Worm (Caenorhabditis elegans) whole organism, late embryonic: Measurements from ENCODE around the gene his-8.

Experiments
- F13H6.1 ChIP-seq: sonication (generic microtip); optimal IDR thresholded peaks from 2 replicates; lab custom pipeline; 2016; ENCODE audit warnings: missing genetic modification characterization, missing compliant biosample characterization
- K02D7.2 ChIP-seq: sonication (generic microtip); optimal IDR thresholded peaks from 2 replicates; lab custom pipeline; 2017; ENCODE audit warnings: mild to moderate bottlenecking, missing genetic modification characterization, missing compliant biosample characterization
- T23F11.4 ChIP-seq: fragments of 200-800 bp; sonication (Bioruptor generic); optimal IDR thresholded peaks from 2 replicates; lab custom pipeline; 2018; ENCODE audit warnings: mild to moderate bottlenecking, missing genetic modification characterization, missing compliant biosample characterization
- ahr-1 ChIP-seq: sonication (generic microtip); optimal IDR thresholded peaks from 2 replicates; lab custom pipeline; 2016; ENCODE audit warnings: missing genetic modification characterization, missing compliant biosample characterization
- ama-1 ChIP-seq: fragments of 150-350 bp; optimal IDR thresholded peaks from 2 replicates; lab custom pipeline; 2014
- ceh-19 ChIP-seq: fragments of 200-800 bp; sonication (Bioruptor generic); optimal IDR thresholded peaks from 2 replicates; lab custom pipeline; 2018; ENCODE audit warnings: mild to moderate bottlenecking, missing genetic modification characterization, missing compliant biosample characterization
- ceh-30 ChIP-seq: fragments of 150-350 bp; optimal IDR thresholded peaks from 2 replicates; lab custom pipeline; 2014; ENCODE audit warnings: missing biosample characterization, missing genetic modification characterization
- ceh-34 ChIP-seq: sonication (generic microtip); optimal IDR thresholded peaks from 2 replicates; lab custom pipeline; 2016; ENCODE audit warnings: mild to moderate bottlenecking, missing genetic modification characterization, missing compliant biosample characterization
- ceh-45 ChIP-seq: fragments of 200-800 bp; sonication (Bioruptor generic); IDR thresholded peaks from 2 replicates; pipeline ENCODE4 v1.3.6; 2022; ENCODE audit warnings: missing genetic modification reagents, missing genetic modification characterization, missing compliant biosample characterization
- ceh-48 ChIP-seq: sonication (generic microtip); optimal IDR thresholded peaks from 2 replicates; lab custom pipeline; 2016; ENCODE audit warnings: missing genetic modification characterization, inconsistent platforms, missing compliant biosample characterization
- ceh-6 ChIP-seq: fragments of 200-800 bp; sonication (Bioruptor generic); optimal IDR thresholded peaks from 2 replicates; lab custom pipeline; 2018; ENCODE audit warnings: mild to moderate bottlenecking, missing genetic modification characterization, missing compliant biosample characterization
- ceh-9 ChIP-seq: sonication (generic microtip); optimal IDR thresholded peaks from 2 replicates; lab custom pipeline; 2016; ENCODE audit warnings: mild to moderate bottlenecking, missing genetic modification characterization, inconsistent platforms, missing compliant biosample characterization
- che-1 ChIP-seq: sonication (generic microtip); optimal IDR thresholded peaks from 2 replicates; lab custom pipeline; 2016; ENCODE audit warnings: mild to moderate bottlenecking, missing genetic modification characterization, missing compliant biosample characterization
- dve-1 ChIP-seq: sonication (generic microtip); optimal IDR thresholded peaks from 2 replicates; lab custom pipeline; 2017; ENCODE audit warnings: antibody characterized with exemption, mild to moderate bottlenecking, missing genetic modification characterization, missing compliant biosample characterization
- elt-2 ChIP-seq: sonication (generic microtip); optimal IDR thresholded peaks from 2 replicates; lab custom pipeline; 2016; ENCODE audit warnings: missing genetic modification reagents, missing genetic modification characterization, missing compliant biosample characterization
- elt-4 ChIP-seq: sonication (generic microtip); optimal IDR thresholded peaks from 2 replicates; lab custom pipeline; 2016; ENCODE audit warnings: missing genetic modification characterization, missing compliant biosample characterization
- ets-4 ChIP-seq: sonication (generic microtip); optimal IDR thresholded peaks from 2 replicates; lab custom pipeline; 2016; ENCODE audit warnings: missing genetic modification characterization, missing compliant biosample characterization
- fkh-6 ChIP-seq: sonication (generic microtip); optimal IDR thresholded peaks from 2 replicates; lab custom pipeline; 2016; ENCODE audit warnings: missing genetic modification characterization, missing compliant biosample characterization
- gmeb-2 ChIP-seq: sonication (generic microtip); optimal IDR thresholded peaks from 2 replicates; lab custom pipeline; 2016; ENCODE audit warnings: missing genetic modification characterization, inconsistent platforms, missing compliant biosample characterization
- hlh-13 ChIP-seq: fragments of 200-800 bp; sonication (Bioruptor generic); optimal IDR thresholded peaks from 2 replicates; lab custom pipeline; 2018; ENCODE audit warnings: mild to moderate bottlenecking, missing genetic modification characterization, missing compliant biosample characterization
- hlh-6 ChIP-seq: sonication (generic microtip); optimal IDR thresholded peaks from 2 replicates; lab custom pipeline; 2016; ENCODE audit warnings: missing genotype, missing genetic modification characterization, missing compliant biosample characterization
- lim-6 ChIP-seq: sonication (generic microtip); optimal IDR thresholded peaks from 2 replicates; lab custom pipeline; 2016; ENCODE audit warnings: missing genetic modification characterization, missing compliant biosample characterization
- lin-11 ChIP-seq: fragments of 200-800 bp; sonication (Bioruptor generic); optimal IDR thresholded peaks from 2 replicates; lab custom pipeline; 2018; ENCODE audit warnings: mild to moderate bottlenecking, missing genetic modification characterization, missing compliant biosample characterization
- madf-2 ChIP-seq: sonication (generic microtip); optimal IDR thresholded peaks from 2 replicates; lab custom pipeline; 2017; ENCODE audit warnings: missing genetic modification characterization, missing compliant biosample characterization
- nhr-11 ChIP-seq: fragments of 150-350 bp; optimal IDR thresholded peaks from 2 replicates; lab custom pipeline; 2014; ENCODE audit warnings: missing biosample characterization, missing genetic modification characterization
- nhr-232 ChIP-seq: sonication (generic microtip); optimal IDR thresholded peaks from 2 replicates; lab custom pipeline; 2016; ENCODE audit warnings: missing genetic modification characterization, missing compliant biosample characterization
- npax-4 ChIP-seq: sonication (generic microtip); optimal IDR thresholded peaks from 2 replicates; lab custom pipeline; 2016; ENCODE audit warnings: missing genetic modification characterization, missing compliant biosample characterization
- odd-2 ChIP-seq: sonication (generic microtip); optimal IDR thresholded peaks from 2 replicates; lab custom pipeline; 2017; ENCODE audit warnings: antibody characterized with exemption, mild to moderate bottlenecking, missing genetic modification characterization, missing compliant biosample characterization
- pha-2 ChIP-seq: sonication (generic microtip); optimal IDR thresholded peaks from 2 replicates; lab custom pipeline; 2017; ENCODE audit warnings: mild to moderate bottlenecking, missing genetic modification characterization, missing compliant biosample characterization
- pha-4 ChIP-seq: fragments of 150-350 bp; optimal IDR thresholded peaks from 2 replicates; lab custom pipeline; 2018; ENCODE audit warnings: missing biosample characterization, missing genetic modification reagents, missing genetic modification characterization
- pros-1 ChIP-seq: fragments of 150-350 bp; optimal IDR thresholded peaks from 2 replicates; lab custom pipeline; 2014; ENCODE audit warnings: missing biosample characterization, missing genetic modification reagents, missing genetic modification characterization
- sdc-2 ChIP-seq: sonication (generic microtip); optimal IDR thresholded peaks from 2 replicates; lab custom pipeline; 2016; ENCODE audit warnings: missing genotype, missing genetic modification characterization, missing compliant biosample characterization
- sox-4 ChIP-seq: sonication (generic microtip); optimal IDR thresholded peaks from 2 replicates; lab custom pipeline; 2017; ENCODE audit warnings: mild to moderate bottlenecking, missing genetic modification characterization, inconsistent platforms, missing compliant biosample characterization
- syd-9 ChIP-seq: sonication (generic microtip); optimal IDR thresholded peaks from 2 replicates; lab custom pipeline; 2016; ENCODE audit warnings: mild to moderate bottlenecking, missing genetic modification characterization, moderate library complexity, missing compliant biosample characterization
- tbx-7 ChIP-seq: sonication (generic microtip); optimal IDR thresholded peaks from 2 replicates; lab custom pipeline; 2016; ENCODE audit warnings: missing genotype, missing genetic modification characterization, missing compliant biosample characterization
- ttx-3 ChIP-seq: sonication (generic microtip); optimal IDR thresholded peaks from 2 replicates; lab custom pipeline; 2016; ENCODE audit warnings: missing genetic modification reagents, missing genetic modification characterization, missing compliant biosample characterization
- unc-3 ChIP-seq, 2 experiments: fragments of 200-800 bp in 1 of 2; sonication (Bioruptor generic) in 1 of 2; sonication (generic microtip) in 1 of 2; conservative IDR thresholded peaks in 1 of 2; optimal IDR thresholded peaks in 1 of 2; 2 replicates each; pipeline versions ENCODE4 v1.3.6 to Lab custom; 2016 to 2022; ENCODE audit warnings: missing compliant biosample characterization in 2 of 2, missing genetic modification characterization in 2 of 2, missing genetic modification reagents in 1 of 2
- unc-42 ChIP-seq: sonication (generic microtip); optimal IDR thresholded peaks from 2 replicates; lab custom pipeline; 2016; ENCODE audit warnings: missing genotype, missing genetic modification characterization, missing compliant biosample characterization
- unc-86 ChIP-seq: sonication (generic microtip); optimal IDR thresholded peaks from 2 replicates; lab custom pipeline; 2016; ENCODE audit warnings: missing genetic modification characterization, missing compliant biosample characterization
- zip-5 ChIP-seq: sonication (generic microtip); optimal IDR thresholded peaks from 2 replicates; lab custom pipeline; 2016; ENCODE audit warnings: missing genetic modification characterization, missing compliant biosample characterization
- ztf-16 ChIP-seq: sonication (generic microtip); optimal IDR thresholded peaks from 2 replicates; lab custom pipeline; 2017; ENCODE audit warnings: missing genetic modification characterization, missing compliant biosample characterization

The his-8 gene

DNA sequence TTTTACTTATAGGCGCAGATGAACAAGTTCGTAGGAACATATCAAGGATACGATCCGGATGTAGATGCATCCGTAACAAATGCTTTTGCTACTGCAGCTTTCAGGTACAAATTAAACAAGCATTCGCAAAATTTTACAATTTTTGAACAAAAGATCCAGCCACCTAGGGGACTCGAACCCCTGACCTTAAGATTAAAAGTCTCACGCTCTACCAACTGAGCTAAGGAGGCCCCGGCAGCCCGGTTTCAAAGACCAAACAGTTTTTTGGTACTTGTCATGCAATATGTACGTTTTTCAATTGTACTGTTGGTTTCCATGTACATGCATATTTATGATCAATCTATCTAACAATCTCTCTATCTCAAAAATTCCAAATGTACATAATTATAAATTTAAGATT lies 33.5 kb downstream of the his-8 start:
- no peak for TF ChIP-seq fkh-6 (tag; lab: Kevin White, UChicago)
- no peak for TF ChIP-seq elt-2 (tag; lab: Kevin White, UChicago)
- TF ChIP-seq T23F11.4: no peak
- no peak for TF ChIP-seq F13H6.1 (tag; lab: Kevin White, UChicago)
- TF ChIP-seq ceh-9 (tag; lab: Kevin White, UChicago): no peak
- TF ChIP-seq ets-4 (tag; lab: Kevin White, UChicago): no peak
- no peak for TF ChIP-seq nhr-232 (tag; lab: Kevin White, UChicago)
- no peak for TF ChIP-seq hlh-6 (tag; lab: Kevin White, UChicago)
- no peak for TF ChIP-seq gmeb-2 (tag; lab: Kevin White, UChicago)

DNA sequence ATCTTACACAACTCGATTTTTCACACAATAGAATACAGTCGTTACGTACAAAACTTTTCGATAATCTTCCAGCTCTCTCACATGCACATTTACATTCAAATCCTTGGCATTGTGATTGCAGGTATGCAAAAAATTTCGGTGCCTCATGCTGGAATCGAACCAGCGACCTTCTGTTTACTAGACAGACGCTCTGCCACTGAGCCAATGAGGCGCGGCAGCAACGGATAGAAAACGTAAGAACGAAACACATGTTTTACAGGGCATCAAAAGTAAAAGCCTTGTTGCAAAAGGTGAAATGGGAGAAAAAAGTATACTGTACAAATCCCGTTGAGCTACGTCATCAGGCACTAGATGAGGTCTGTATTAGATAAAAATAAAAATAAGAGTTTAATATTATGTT lies 36.9 kb downstream of the his-8 start:
- no peak for TF ChIP-seq unc-42 (tag; lab: Kevin White, UChicago)
- no peak for TF ChIP-seq ceh-30 (tag; lab: Kevin White, UChicago)
- no peak for TF ChIP-seq lim-6 (tag; lab: Kevin White, UChicago)
- no peak for TF ChIP-seq che-1 (tag; lab: Kevin White, UChicago)
- TF ChIP-seq odd-2 (tag; lab: Kevin White, UChicago): no peak
- TF ChIP-seq F13H6.1 (tag; lab: Kevin White, UChicago): no peak
- no peak for TF ChIP-seq syd-9 (tag; lab: Kevin White, UChicago)
- no peak for TF ChIP-seq ceh-19 (GFP tag; lab: Kevin White, UChicago)
- no peak for TF ChIP-seq pha-4 (tag; lab: Kevin White, UChicago)
- no peak for TF ChIP-seq hlh-6 (tag; lab: Kevin White, UChicago)
- no peak for TF ChIP-seq zip-5
- no peak for TF ChIP-seq elt-4 (tag; lab: Kevin White, UChicago)
- no peak for TF ChIP-seq ceh-6 (GFP tag; lab: Kevin White, UChicago)
- TF ChIP-seq elt-2 (tag; lab: Kevin White, UChicago): no peak
- no peak for TF ChIP-seq dve-1 (tag; lab: Kevin White, UChicago)
- TF ChIP-seq T23F11.4: no peak
- TF ChIP-seq pros-1 (tag; lab: Kevin White, UChicago): no peak
- TF ChIP-seq unc-86 (tag; lab: Kevin White, UChicago): no peak

DNA sequence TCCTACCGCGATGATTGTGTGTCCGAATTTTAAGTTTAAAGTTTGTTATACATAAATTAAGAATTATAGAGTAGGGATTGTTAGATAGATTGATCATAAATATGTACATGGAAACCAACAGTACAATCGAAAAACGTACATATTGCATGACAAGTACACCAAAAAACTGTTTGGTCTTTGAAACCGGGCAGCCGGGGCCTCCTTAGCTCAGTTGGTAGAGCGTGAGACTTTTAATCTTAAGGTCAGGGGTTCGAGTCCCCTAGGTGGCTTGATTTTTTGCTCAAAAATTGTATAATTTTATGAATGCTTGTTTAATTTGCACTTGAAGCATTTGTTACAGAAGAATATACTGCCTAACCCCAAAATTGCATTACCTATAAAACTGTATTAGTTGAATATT lies 37.8 kb downstream of the his-8 start:
- TF ChIP-seq F13H6.1 (tag; lab: Kevin White, UChicago): no peak
- TF ChIP-seq pha-4 (tag; lab: Kevin White, UChicago): no peak
- no peak for TF ChIP-seq zip-5
- no peak for TF ChIP-seq madf-2
- TF ChIP-seq hlh-13 (GFP tag; lab: Kevin White, UChicago): no peak
- TF ChIP-seq lin-11 (tag; lab: Kevin White, UChicago): no peak
- no peak for TF ChIP-seq ahr-1
- TF ChIP-seq fkh-6 (tag; lab: Kevin White, UChicago): no peak
- no peak for TF ChIP-seq nhr-232 (tag; lab: Kevin White, UChicago)
- TF ChIP-seq gmeb-2 (tag; lab: Kevin White, UChicago): no peak
- TF ChIP-seq ceh-19 (GFP tag; lab: Kevin White, UChicago): no peak
- no peak for TF ChIP-seq pros-1 (tag; lab: Kevin White, UChicago)
- TF ChIP-seq K02D7.2: no peak
- no peak for TF ChIP-seq dve-1 (tag; lab: Kevin White, UChicago)
- TF ChIP-seq ztf-16: no peak
- TF ChIP-seq elt-2 (tag; lab: Kevin White, UChicago): no peak
- no peak for TF ChIP-seq ceh-48
- TF ChIP-seq, all 69 proteins: peak for 0

DNA sequence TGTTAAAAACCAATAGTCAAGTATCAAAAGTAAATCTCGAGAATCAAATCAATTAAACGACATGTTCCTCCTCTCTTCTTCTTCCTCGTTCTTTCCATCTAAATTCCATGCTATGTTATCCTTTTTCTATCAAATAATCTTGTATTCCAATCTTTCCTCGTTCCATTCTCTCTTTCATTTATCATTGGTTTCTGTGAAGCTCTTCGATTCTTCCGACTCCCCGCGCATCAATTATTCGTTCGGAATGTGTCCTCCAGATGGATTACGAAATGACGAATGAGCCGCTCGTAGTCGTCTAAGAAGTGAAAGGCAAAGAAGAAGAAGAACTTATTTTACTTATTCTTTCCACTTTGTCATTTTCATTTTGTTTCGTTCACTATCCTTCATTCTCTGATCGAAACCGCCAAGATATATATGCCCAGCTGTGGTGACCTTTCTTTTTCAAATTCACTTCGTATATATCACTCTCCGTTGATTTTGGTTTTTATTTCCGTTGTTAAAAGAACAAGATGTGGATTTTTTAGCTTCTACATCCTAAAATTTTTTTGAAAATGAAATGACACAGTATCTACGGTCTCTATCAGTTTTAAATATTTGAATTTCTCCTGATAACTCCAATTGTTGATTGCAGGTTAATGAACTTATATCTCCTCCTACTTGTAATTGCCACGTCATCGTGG lies 38.5 kb downstream of the his-8 start, which contains the start of gene pxn-1:
Gene pxn-1, plus strand, starts transcription at position 630 of the 680 bp plus-strand sequence.
- TF ChIP-seq sox-4 (tag; lab: Kevin White, UChicago) (no peak), lim-6 (tag; lab: Kevin White, UChicago) (no peak), nhr-11 (tag; lab: Kevin White, UChicago) (no peak), syd-9 (tag; lab: Kevin White, UChicago) (no peak), che-1 (tag; lab: Kevin White, UChicago) (no peak), ttx-3 (tag; lab: Kevin White, UChicago) (no peak), zip-5 (no peak), ceh-45 (GFP tag; lab: Robert Waterston, UW) (no peak), npax-4 (tag; lab: Kevin White, UChicago) (no peak), unc-3 (GFP tag; conservative IDR thresholded peaks at IDR 0.05; lab: Robert Waterston, UW) (no peak), unc-3 (tag; optimal IDR thresholded peaks at IDR 0.05; lab: Kevin White, UChicago) (no peak), ceh-34 (no peak), sdc-2 (no peak), pha-2 (tag; lab: Kevin White, UChicago) (no peak), unc-42 (tag; lab: Kevin White, UChicago) (no peak), tbx-7 (no peak), ama-1 (no peak)
